Worm (Caenorhabditis elegans) whole organism, early embryonic: ENCODE measurements around the gene npr-34.
A peak's percentile ranks its signal among the peaks of the same experiment; 100 is the strongest.

Source experiments
- B0310.2 ChIP-seq: sonication (generic microtip); optimal IDR thresholded peaks from 2 replicates; lab custom pipeline; 2016; ENCODE audit warnings: mild to moderate bottlenecking, missing genetic modification characterization, missing compliant biosample characterization
- F13C5.2 ChIP-seq: sonication (generic microtip); optimal IDR thresholded peaks from 2 replicates; lab custom pipeline; 2017; ENCODE audit warnings: mild to moderate bottlenecking, missing genetic modification characterization, inconsistent platforms, missing compliant biosample characterization
- aly-1 ChIP-seq: sonication (generic microtip); optimal IDR thresholded peaks from 2 replicates; lab custom pipeline; 2016; ENCODE audit warnings: missing genetic modification characterization, missing compliant biosample characterization
- ama-1 ChIP-seq: fragments of 150-350 bp; optimal IDR thresholded peaks from 2 replicates; lab custom pipeline; 2014
- ceh-13 ChIP-seq: fragments of 200-800 bp; sonication (Bioruptor generic); optimal IDR thresholded peaks from 2 replicates; lab custom pipeline; 2018; ENCODE audit warnings: mild to moderate bottlenecking, missing genetic modification characterization, missing compliant biosample characterization
- ceh-36 ChIP-seq: sonication (generic microtip); optimal IDR thresholded peaks from 2 replicates; lab custom pipeline; 2016; ENCODE audit warnings: missing genetic modification characterization, inconsistent platforms, missing compliant biosample characterization
- ets-7 ChIP-seq: sonication (generic microtip); optimal IDR thresholded peaks from 2 replicates; lab custom pipeline; 2016; ENCODE audit warnings: missing genotype, missing genetic modification characterization, missing compliant biosample characterization
- flt-1 ChIP-seq: fragments of 200-800 bp; sonication (Bioruptor generic); IDR thresholded peaks from 2 replicates; pipeline ENCODE4 v1.3.6; 2022; ENCODE audit warnings: missing genetic modification characterization, missing compliant biosample characterization
- hmbx-1 ChIP-seq: sonication (generic microtip); optimal IDR thresholded peaks from 2 replicates; lab custom pipeline; 2016; ENCODE audit warnings: mild to moderate bottlenecking, missing genetic modification characterization, missing compliant biosample characterization
- hmg-4 ChIP-seq: fragments of 200-800 bp; sonication (Bioruptor generic); optimal IDR thresholded peaks from 2 replicates; lab custom pipeline; 2018; ENCODE audit warnings: mild to moderate bottlenecking, missing genetic modification characterization, missing compliant biosample characterization
- hnd-1 ChIP-seq: sonication (generic microtip); optimal IDR thresholded peaks from 2 replicates; lab custom pipeline; 2016; ENCODE audit warnings: missing genetic modification characterization, missing compliant biosample characterization
- pes-1 ChIP-seq: fragments of 200-800 bp; sonication (Bioruptor generic); IDR thresholded peaks from 2 replicates; pipeline ENCODE4 v1.3.6; 2022; ENCODE audit warnings: missing genetic modification reagents, missing genetic modification characterization, missing compliant biosample characterization
- scrt-1 ChIP-seq: fragments of 200-800 bp; sonication (Bioruptor generic); IDR thresholded peaks from 2 replicates; pipeline ENCODE4 v1.3.6; 2022; ENCODE audit warnings: missing genetic modification characterization, missing compliant biosample characterization
- sea-1 ChIP-seq: fragments of 200-800 bp; sonication (Bioruptor generic); conservative IDR thresholded peaks from 2 replicates; pipeline ENCODE4 v1.3.6; 2022; ENCODE audit warnings: missing genetic modification characterization, missing compliant biosample characterization
- tbx-11 ChIP-seq: fragments of 200-800 bp; sonication (Bioruptor generic); IDR thresholded peaks from 2 replicates; pipeline ENCODE4 v1.3.6; 2022; ENCODE audit warnings: missing genetic modification characterization, missing compliant biosample characterization
- tbx-37 ChIP-seq: fragments of 200-800 bp; sonication (Bioruptor generic); conservative IDR thresholded peaks from 2 replicates; pipeline ENCODE4 v1.3.6; 2022; ENCODE audit warnings: missing genetic modification reagents, missing genetic modification characterization, missing compliant biosample characterization
- tra-4 ChIP-seq: sonication (generic microtip); optimal IDR thresholded peaks from 2 replicates; lab custom pipeline; 2017; ENCODE audit warnings: missing genetic modification characterization, missing compliant biosample characterization

npr-34 gene

ce11 chrII:14728119-14728518 lies 10.9 kb downstream of the npr-34 start:
- no peak for TF ChIP-seq tbx-37 (GFP tag; lab: Robert Waterston, UW)
- TF ChIP-seq hmg-4 (GFP tag; lab: Kevin White, UChicago), result no peak
- TF ChIP-seq tbx-11 (GFP tag; lab: Robert Waterston, UW), result no peak
- TF ChIP-seq scrt-1, result no peak
- no peak for TF ChIP-seq sea-1
- TF ChIP-seq hnd-1, result no peak
- TF ChIP-seq ceh-36, result no peak
- TF ChIP-seq B0310.2 (tag; lab: Kevin White, UChicago), result no peak

- TF ChIP-seq sea-1, result no peak
- TF ChIP-seq tbx-37 (GFP tag; lab: Robert Waterston, UW), result no peak
- no peak for TF ChIP-seq ceh-13 (GFP tag; lab: Kevin White, UChicago)
- TF ChIP-seq aly-1 (tag; lab: Kevin White, UChicago), result no peak
- no peak for TF ChIP-seq ceh-36
- no peak for TF ChIP-seq hmbx-1 (tag; lab: Kevin White, UChicago)
- no peak for TF ChIP-seq hnd-1
- no peak for TF ChIP-seq tra-4
- no peak for TF ChIP-seq hmg-4 (GFP tag; lab: Kevin White, UChicago)
- no peak for TF ChIP-seq ama-1 (lab: Kevin White, UChicago)
Measured at ce11 chrII:14706479-14706878, 32.6 kb downstream of the npr-34 start.

ce11 chrII:14705956-14706355 lies 33.1 kb downstream of the npr-34 start:
- TF ChIP-seq tra-4, result no peak
- TF ChIP-seq B0310.2 (tag; lab: Kevin White, UChicago), result no peak
- no peak for TF ChIP-seq hmg-4 (GFP tag; lab: Kevin White, UChicago)
- no peak for TF ChIP-seq sea-1
- no peak for TF ChIP-seq aly-1 (tag; lab: Kevin White, UChicago)
- TF ChIP-seq scrt-1, result no peak
- no peak for TF ChIP-seq ceh-13 (GFP tag; lab: Kevin White, UChicago)
- TF ChIP-seq F13C5.2 (tag; lab: Kevin White, UChicago), result no peak
- no peak for TF ChIP-seq ceh-36
- TF ChIP-seq hmbx-1 (tag; lab: Kevin White, UChicago), result no peak
- TF ChIP-seq ets-7 (tag; lab: Kevin White, UChicago), result no peak
- TF ChIP-seq hnd-1, result no peak
- no peak for TF ChIP-seq tbx-37 (GFP tag; lab: Robert Waterston, UW)
- no peak for TF ChIP-seq tbx-11 (GFP tag; lab: Robert Waterston, UW)

ce11 chrII:14705215-14705614 lies 33.8 kb downstream of the npr-34 start, which contains the start of gene C09F9.2:
Gene C09F9.2, plus strand, starts transcription at chrII:14705515.
- TF ChIP-seq ceh-13 (GFP tag; lab: Kevin White, UChicago) (no peak), ceh-36 (peak; percentile 0), flt-1 (GFP tag; lab: Robert Waterston, UW) (no peak), B0310.2 (tag; lab: Kevin White, UChicago) (no peak), ama-1 (lab: Kevin White, UChicago) (no peak), aly-1 (tag; lab: Kevin White, UChicago) (no peak), hmbx-1 (tag; lab: Kevin White, UChicago) (no peak)

- no peak for TF ChIP-seq ceh-36
- no peak for TF ChIP-seq pes-1 (GFP tag; lab: Robert Waterston, UW)
- TF ChIP-seq sea-1, result no peak
- no peak for TF ChIP-seq ama-1 (lab: Kevin White, UChicago)
- TF ChIP-seq ceh-13 (GFP tag; lab: Kevin White, UChicago), result no peak
- TF ChIP-seq scrt-1, result no peak
- no peak for TF ChIP-seq F13C5.2 (tag; lab: Kevin White, UChicago)
- TF ChIP-seq hnd-1, result no peak
Measured at ce11 chrII:14704204-14704603, 34.8 kb downstream of the npr-34 start.

ce11 chrII:14703232-14703926 lies 35.7 kb downstream of the npr-34 start:
- TF ChIP-seq scrt-1 (no peak), tbx-37 (GFP tag; lab: Robert Waterston, UW) (no peak), B0310.2 (tag; lab: Kevin White, UChicago) (no peak), ets-7 (tag; lab: Kevin White, UChicago) (no peak), tbx-11 (GFP tag; lab: Robert Waterston, UW) (no peak), pes-1 (GFP tag; lab: Robert Waterston, UW) (no peak), ceh-13 (GFP tag; lab: Kevin White, UChicago) (no peak), tra-4 (no peak), hmg-4 (GFP tag; lab: Kevin White, UChicago) (no peak), ceh-36 (no peak), sea-1 (no peak), flt-1 (GFP tag; lab: Robert Waterston, UW) (no peak), hmbx-1 (tag; lab: Kevin White, UChicago) (no peak), ama-1 (lab: Kevin White, UChicago) (no peak), hnd-1 (no peak), aly-1 (tag; lab: Kevin White, UChicago) (no peak), F13C5.2 (tag; lab: Kevin White, UChicago) (no peak)

- TF ChIP-seq F13C5.2 (tag; lab: Kevin White, UChicago), result no peak
- TF ChIP-seq pes-1 (GFP tag; lab: Robert Waterston, UW), result no peak
- no peak for TF ChIP-seq flt-1 (GFP tag; lab: Robert Waterston, UW)
- TF ChIP-seq ceh-36, result no peak
- no peak for TF ChIP-seq hmg-4 (GFP tag; lab: Kevin White, UChicago)
- no peak for TF ChIP-seq hmbx-1 (tag; lab: Kevin White, UChicago)
- TF ChIP-seq hnd-1, result no peak
- no peak for TF ChIP-seq sea-1
- no peak for TF ChIP-seq B0310.2 (tag; lab: Kevin White, UChicago)
- TF ChIP-seq ceh-13 (GFP tag; lab: Kevin White, UChicago), result no peak
- no peak for TF ChIP-seq aly-1 (tag; lab: Kevin White, UChicago)
- no peak for TF ChIP-seq tra-4
- TF ChIP-seq ets-7 (tag; lab: Kevin White, UChicago), result no peak
- no peak for TF ChIP-seq scrt-1
- TF ChIP-seq tbx-11 (GFP tag; lab: Robert Waterston, UW), result no peak
- no peak for TF ChIP-seq ama-1 (lab: Kevin White, UChicago)
- TF ChIP-seq tbx-37 (GFP tag; lab: Robert Waterston, UW), result no peak
Measured at ce11 chrII:14701581-14701980, 37.5 kb downstream of the npr-34 start.
